Fruit fly (Drosophila melanogaster) whole organism, embryonic: ENCODE measurements around the gene Ir7g.

Source experiments
- ATbp ChIP-seq: fragments of 200-800 bp; sonication (Bioruptor generic); optimal IDR thresholded peaks from 2 replicates; lab custom pipeline; 2017; ENCODE audit warnings: missing biosample characterization, mild to moderate bottlenecking, missing genetic modification characterization, missing genetic modification reagents
- Adf1 ChIP-seq: fragments of 200-800 bp; sonication (Bioruptor generic); IDR thresholded peaks from 2 replicates; pipeline ENCODE4 v1.3.6; 2022; ENCODE audit warnings: missing biosample characterization, missing genetic modification characterization
- B-H1 ChIP-seq: fragments of 200-800 bp; sonication (Bioruptor generic); IDR thresholded peaks from 3 replicates; pipeline ENCODE4 v1.3.6; 2022; ENCODE audit warnings: missing biosample characterization, missing genetic modification characterization
- Bdp1 ChIP-seq: fragments of 200-800 bp; sonication (Bioruptor generic); optimal IDR thresholded peaks from 3 replicates; lab custom pipeline; 2016; ENCODE audit warnings: missing biosample characterization, missing genetic modification characterization
- CG10321 ChIP-seq: fragments of 200-800 bp; sonication (Bioruptor generic); IDR thresholded peaks from 2 replicates; pipeline ENCODE4 v1.3.6; 2022; ENCODE audit warnings: missing biosample characterization, missing genetic modification characterization
- CG10431 ChIP-seq: fragments of 200-800 bp; sonication (Bioruptor generic); optimal IDR thresholded peaks from 3 replicates; lab custom pipeline; 2018; ENCODE audit warnings: missing biosample characterization, mild to moderate bottlenecking, missing genetic modification characterization
- CG10543 ChIP-seq: fragments of 200-800 bp; sonication (Bioruptor generic); optimal IDR thresholded peaks from 3 replicates; lab custom pipeline; 2017; ENCODE audit warnings: missing biosample characterization, mild to moderate bottlenecking, missing genetic modification characterization, moderate library complexity
- CG11398 ChIP-seq: fragments of 200-800 bp; sonication (Bioruptor generic); optimal IDR thresholded peaks from 2 replicates; lab custom pipeline; 2016; ENCODE audit warnings: missing biosample characterization, missing genetic modification characterization
- CG11695 ChIP-seq: fragments of 200-800 bp; sonication (Bioruptor generic); IDR thresholded peaks from 3 replicates; pipeline ENCODE4 v1.3.6; 2022; ENCODE audit warnings: missing biosample characterization, missing genetic modification characterization
- CG12299 ChIP-seq: fragments of 200-800 bp; sonication (Bioruptor generic); optimal IDR thresholded peaks from 2 replicates; lab custom pipeline; 2018; ENCODE audit warnings: missing biosample characterization, mild to moderate bottlenecking, missing genetic modification characterization
- CG12744 ChIP-seq: fragments of 200-800 bp; sonication (Bioruptor generic); optimal IDR thresholded peaks from 2 replicates; lab custom pipeline; 2016; ENCODE audit warnings: missing biosample characterization, missing genetic modification characterization
- CG13624 ChIP-seq: fragments of 200-800 bp; sonication (Bioruptor generic); optimal IDR thresholded peaks from 2 replicates; lab custom pipeline; 2016; ENCODE audit warnings: missing biosample characterization, missing genetic modification characterization
- CG14441 ChIP-seq: fragments of 200-800 bp; sonication (Bioruptor generic); IDR thresholded peaks from 2 replicates; pipeline ENCODE4 v1.3.6; 2022; ENCODE audit warnings: missing biosample characterization, missing genetic modification characterization
- CG14860 ChIP-seq: fragments of 200-800 bp; sonication (Bioruptor generic); IDR thresholded peaks from 3 replicates; pipeline ENCODE4 v1.3.6; 2022; ENCODE audit warnings: missing biosample characterization, missing genetic modification characterization; ENCODE audit not compliant: partially characterized antibody
- CG1647 ChIP-seq: fragments of 200-800 bp; sonication (Bioruptor generic); optimal IDR thresholded peaks from 3 replicates; lab custom pipeline; 2016; ENCODE audit warnings: missing biosample characterization, missing genetic modification characterization
- CG2129 ChIP-seq: fragments of 200-800 bp; sonication (Bioruptor generic); IDR thresholded peaks from 2 replicates; pipeline ENCODE4 v1.3.6; 2022; ENCODE audit warnings: missing biosample characterization, missing genetic modification characterization; ENCODE audit not compliant: partially characterized antibody
- CG2712 ChIP-seq: fragments of 200-800 bp; optimal IDR thresholded peaks from 3 replicates; lab custom pipeline; 2019; ENCODE audit warnings: missing biosample characterization, mild to moderate bottlenecking, missing genetic modification characterization, moderate library complexity
- CG30020 ChIP-seq: fragments of 200-800 bp; optimal IDR thresholded peaks from 2 replicates; lab custom pipeline; 2019; ENCODE audit warnings: missing biosample characterization, mild to moderate bottlenecking, missing genetic modification characterization, moderate library complexity
- CG30403 ChIP-seq: fragments of 200-800 bp; sonication (Bioruptor generic); optimal IDR thresholded peaks from 3 replicates; lab custom pipeline; 2016; ENCODE audit warnings: missing biosample characterization, missing genetic modification characterization
- CG31365 ChIP-seq: fragments of 200-800 bp; sonication (Bioruptor generic); optimal IDR thresholded peaks from 2 replicates; lab custom pipeline; 2018; ENCODE audit warnings: missing biosample characterization, mild to moderate bottlenecking, missing genetic modification characterization
- CG4282 ChIP-seq: fragments of 200-800 bp; sonication (Bioruptor generic); optimal IDR thresholded peaks from 2 replicates; lab custom pipeline; 2016; ENCODE audit warnings: missing biosample characterization, missing genetic modification characterization
- CG6683 ChIP-seq: fragments of 200-800 bp; sonication (Bioruptor generic); optimal IDR thresholded peaks from 2 replicates; lab custom pipeline; 2017; ENCODE audit warnings: missing biosample characterization, mild to moderate bottlenecking, missing genetic modification characterization, missing genetic modification reagents
- CG7357 ChIP-seq: fragments of 200-800 bp; sonication (Bioruptor generic); IDR thresholded peaks from 3 replicates; pipeline ENCODE4 v1.3.6; 2022; ENCODE audit warnings: missing biosample characterization, missing genetic modification characterization
- Dek ChIP-seq: fragments of 200-800 bp; sonication (Bioruptor generic); optimal IDR thresholded peaks from 3 replicates; lab custom pipeline; 2019; ENCODE audit warnings: missing biosample characterization, mild to moderate bottlenecking, missing genetic modification characterization, moderate library complexity
- Dfd ChIP-seq, 2 experiments: fragments of >200 bp; optimal IDR thresholded peaks; 2 replicates each; lab custom pipeline; 2017; ENCODE audit warnings: missing biosample characterization in 2 of 2, missing genetic modification characterization in 2 of 2
- Doc2 ChIP-seq: fragments of 200-800 bp; sonication (Bioruptor generic); IDR thresholded peaks from 2 replicates; pipeline ENCODE4 v1.3.6; 2022; ENCODE audit warnings: missing biosample characterization, missing genetic modification characterization
- Dp ChIP-seq: fragments of 200-800 bp; sonication (Bioruptor generic); optimal IDR thresholded peaks from 2 replicates; lab custom pipeline; 2018; ENCODE audit warnings: missing biosample characterization, mild to moderate bottlenecking, missing genetic modification characterization, moderate library complexity
- HLH54F ChIP-seq: fragments of 200-800 bp; sonication (Bioruptor generic); optimal IDR thresholded peaks from 3 replicates; lab custom pipeline; 2016; ENCODE audit warnings: missing biosample characterization, missing genetic modification characterization
- Hand ChIP-seq: fragments of 200-800 bp; sonication (Bioruptor generic); optimal IDR thresholded peaks from 2 replicates; lab custom pipeline; 2017; ENCODE audit warnings: mild to moderate bottlenecking, missing biosample characterization, missing genetic modification reagents, missing genetic modification characterization
- Oli ChIP-seq: fragments of 200-800 bp; sonication (Bioruptor generic); optimal IDR thresholded peaks from 2 replicates; lab custom pipeline; 2018; ENCODE audit warnings: missing biosample characterization, mild to moderate bottlenecking, missing genetic modification characterization, moderate library complexity
- Rx ChIP-seq: fragments of 200-800 bp; sonication (Bioruptor generic); IDR thresholded peaks from 2 replicates; pipeline ENCODE4 v1.3.6; 2022; ENCODE audit warnings: missing biosample characterization, missing genetic modification characterization
- Side ChIP-seq: fragments of 200-800 bp; sonication (Bioruptor generic); optimal IDR thresholded peaks from 2 replicates; lab custom pipeline; 2016; ENCODE audit warnings: missing biosample characterization, missing genetic modification characterization
- Vsx1 ChIP-seq: fragments of 200-800 bp; sonication (Bioruptor generic); optimal IDR thresholded peaks from 2 replicates; lab custom pipeline; 2017; ENCODE audit warnings: missing biosample characterization, mild to moderate bottlenecking, missing genetic modification characterization, missing genetic modification reagents
- ab ChIP-seq: fragments of 200-800 bp; sonication (Bioruptor generic); optimal IDR thresholded peaks from 2 replicates; lab custom pipeline; 2016; ENCODE audit warnings: missing biosample characterization, missing genetic modification characterization
- bigmax ChIP-seq: fragments of 200-800 bp; sonication (Bioruptor generic); optimal IDR thresholded peaks from 2 replicates; lab custom pipeline; 2018; ENCODE audit warnings: missing biosample characterization, mild to moderate bottlenecking, missing genetic modification characterization
- cas ChIP-seq: fragments of 200-800 bp; sonication (Bioruptor generic); IDR thresholded peaks from 2 replicates; pipeline ENCODE4 v1.3.6; 2022; ENCODE audit warnings: missing biosample characterization, missing genetic modification characterization
- chinmo ChIP-seq: fragments of 200-800 bp; sonication (Bioruptor generic); IDR thresholded peaks from 4 replicates; pipeline ENCODE4 v1.3.6; 2022; ENCODE audit warnings: missing biosample characterization, missing genetic modification characterization; ENCODE audit not compliant: partially characterized antibody
- croc ChIP-seq: fragments of 200-800 bp; sonication (Bioruptor generic); conservative IDR thresholded peaks from 3 replicates; pipeline ENCODE4 v1.3.6; 2022; ENCODE audit warnings: missing biosample characterization, missing genetic modification characterization
- da ChIP-seq: fragments of 200-800 bp; sonication (Bioruptor generic); optimal IDR thresholded peaks from 2 replicates; lab custom pipeline; 2016; ENCODE audit warnings: missing biosample characterization, missing genetic modification characterization
- dan ChIP-seq: fragments of 200-800 bp; sonication (Bioruptor generic); IDR thresholded peaks from 2 replicates; pipeline ENCODE4 v1.3.6; 2022; ENCODE audit warnings: missing biosample characterization, missing genetic modification characterization
- dati ChIP-seq: fragments of 200-800 bp; sonication (Bioruptor generic); IDR thresholded peaks from 2 replicates; pipeline ENCODE4 v1.3.6; 2022; ENCODE audit warnings: missing biosample characterization, missing genetic modification characterization
- dimm ChIP-seq: fragments of 200-800 bp; sonication (Bioruptor generic); IDR thresholded peaks from 2 replicates; pipeline ENCODE4 v1.3.6; 2022; ENCODE audit warnings: missing biosample characterization, missing genetic modification characterization
- emc ChIP-seq: fragments of 200-800 bp; sonication (Bioruptor generic); optimal IDR thresholded peaks from 2 replicates; lab custom pipeline; 2016; ENCODE audit warnings: missing biosample characterization, missing genetic modification characterization
- her ChIP-seq: fragments of 200-800 bp; sonication (Bioruptor generic); optimal IDR thresholded peaks from 2 replicates; lab custom pipeline; 2016; ENCODE audit warnings: missing biosample characterization, missing genetic modification characterization
- org-1 ChIP-seq: fragments of 200-800 bp; sonication (Bioruptor generic); optimal IDR thresholded peaks from 2 replicates; lab custom pipeline; 2017; ENCODE audit warnings: missing biosample characterization, missing genetic modification characterization
- pan ChIP-seq, 4 experiments: fragments of >200 bp in 3 of 4; fragments of 200-800 bp in 1 of 4; sonication (Bioruptor generic) in 1 of 4; optimal IDR thresholded peaks in 3 of 4; IDR thresholded peaks in 1 of 4; 2 replicates each; pipeline versions ENCODE4 v1.3.6 to Lab custom; 2017 to 2022; ENCODE audit warnings: missing biosample characterization in 2 of 4, missing genetic modification characterization in 2 of 4, mixed read lengths in 1 of 4
- pnt ChIP-seq: fragments of 200-800 bp; sonication (Bioruptor generic); optimal IDR thresholded peaks from 3 replicates; lab custom pipeline; 2016; ENCODE audit warnings: missing biosample characterization, missing genetic modification characterization
- pzg ChIP-seq: fragments of 200-800 bp; sonication (Bioruptor generic); optimal IDR thresholded peaks from 3 replicates; lab custom pipeline; 2018; ENCODE audit warnings: missing biosample characterization, mild to moderate bottlenecking, missing genetic modification characterization, moderate library complexity
- seq ChIP-seq: fragments of 200-800 bp; sonication (Bioruptor generic); IDR thresholded peaks from 2 replicates; pipeline ENCODE4 v1.3.6; 2022; ENCODE audit warnings: missing biosample characterization, missing genetic modification characterization
- tup ChIP-seq: fragments of 200-800 bp; sonication (Bioruptor generic); optimal IDR thresholded peaks from 2 replicates; lab custom pipeline; 2016; ENCODE audit warnings: missing biosample characterization, mild to moderate bottlenecking, missing genetic modification characterization, moderate library complexity

Ir7g gene

dm6 chrX:7934679-7935078, 50.2 kb downstream of the Ir7g start, which contains the start of gene RpS14b (continued):
- peak; percentile 67 for TF ChIP-seq Rx (GFP tag; lab: Robert Waterston, UW)
- no peak for TF ChIP-seq tup (GFP tag; lab: Kevin White, UChicago)
- TF ChIP-seq CG4282 (GFP tag; lab: Kevin White, UChicago): peak; percentile 42
- no peak for TF ChIP-seq pan (optimal IDR thresholded peaks at IDR 0.05; lab: Kevin White, UChicago)
- TF ChIP-seq pan (GFP tag; optimal IDR thresholded peaks at IDR 0.05 in 1 of 2, IDR thresholded peaks at IDR 0.05 in 1 of 2): peak in 1 of 2 experiments; percentile 74
- peak; percentile 39 for TF ChIP-seq CG10431 (GFP tag; lab: Kevin White, UChicago)
- TF ChIP-seq bigmax: peak; percentile 6
- peak; percentile 64 for TF ChIP-seq CG14441 (GFP tag; lab: Robert Waterston, UW)
- TF ChIP-seq her (GFP tag; lab: Kevin White, UChicago): peak; percentile 63
- peak; percentile 48 for TF ChIP-seq CG30403 (GFP tag; lab: Kevin White, UChicago)
- TF ChIP-seq ATbp: peak; percentile 16
- peak; percentile 17 for TF ChIP-seq CG2712 (tag; lab: Kevin White, UChicago)
- no peak for TF ChIP-seq pnt (GFP tag; lab: Kevin White, UChicago)
- TF ChIP-seq Side (GFP tag; lab: Kevin White, UChicago): peak; percentile 74
- peak; percentile 65; the same call in 1 of the 4 replicates for TF ChIP-seq chinmo (GFP tag; lab: Robert Waterston, UW)
- peak; percentile 54 for TF ChIP-seq Vsx1
- no peak for TF ChIP-seq Doc2 (GFP tag; lab: Robert Waterston, UW)
- TF ChIP-seq CG30020 (tag; lab: Kevin White, UChicago): peak; percentile 14
- TF ChIP-seq CG10321: peak; percentile 42; the same call in 1 of the 2 replicates
- TF ChIP-seq cas (GFP tag; lab: Robert Waterston, UW): no peak; the same call in 1 of the 2 replicates
- TF ChIP-seq Bdp1 (GFP tag; lab: Kevin White, UChicago): peak; percentile 22
- TF ChIP-seq dimm: no peak
- TF ChIP-seq Dek (tag; lab: Kevin White, UChicago): peak; percentile 6
- TF ChIP-seq emc (GFP tag; lab: Kevin White, UChicago): peak; percentile 27
- peak; percentile 25; the same call in 1 of the 3 replicates for TF ChIP-seq CG7357 (GFP tag; lab: Robert Waterston, UW)
- TF ChIP-seq dati (GFP tag; lab: Robert Waterston, UW): peak; percentile 41; the same call in 1 of the 2 replicates
- TF ChIP-seq da (GFP tag; lab: Kevin White, UChicago): peak; percentile 48
- peak; percentile 76 for TF ChIP-seq CG10543 (GFP tag; lab: Kevin White, UChicago)
- no peak for TF ChIP-seq croc
- TF ChIP-seq pzg (GFP tag; lab: Kevin White, UChicago): peak; percentile 77
- TF ChIP-seq CG12299 (tag; lab: Kevin White, UChicago): peak; percentile 38
- peak; percentile 67 for TF ChIP-seq CG13624 (GFP tag; lab: Kevin White, UChicago)
- TF ChIP-seq dan (GFP tag; lab: Robert Waterston, UW): no peak
- TF ChIP-seq CG31365: peak; percentile 41
- TF ChIP-seq Dp (GFP tag; lab: Kevin White, UChicago): peak; percentile 19
- no peak for TF ChIP-seq org-1 (GFP tag; lab: Kevin White, UChicago)
- peak; percentile 45 for TF ChIP-seq HLH54F (GFP tag; lab: Kevin White, UChicago)
- TF ChIP-seq Hand: no peak
- TF ChIP-seq CG6683: no peak
- peak; percentile 55; the same call in 2 of the 3 replicates for TF ChIP-seq CG14860
- TF ChIP-seq ab: peak; percentile 3
- TF ChIP-seq CG12744 (GFP tag; lab: Kevin White, UChicago): no peak
- no peak for TF ChIP-seq Oli (tag; lab: Kevin White, UChicago)
- no peak for TF ChIP-seq CG11398 (GFP tag; lab: Kevin White, UChicago)
- peak; percentile 32 for TF ChIP-seq CG2129 (GFP tag; lab: Robert Waterston, UW)
- no peak for TF ChIP-seq CG1647 (GFP tag; lab: Kevin White, UChicago)
- no peak for TF ChIP-seq B-H1 (GFP tag; lab: Robert Waterston, UW)
- no peak; the same call in 1 of the 2 replicates for TF ChIP-seq seq (GFP tag; lab: Robert Waterston, UW)
- peak; percentile 54 for TF ChIP-seq Adf1
- no peak for TF ChIP-seq CG11695 (GFP tag; lab: Robert Waterston, UW)
- TF ChIP-seq Dfd (GFP tag; optimal IDR thresholded peaks at IDR 0.05; lab: Kevin White, UChicago): no peak
